Worm (Caenorhabditis elegans): ENCODE measurements around the gene rhi-1.

DNA sequence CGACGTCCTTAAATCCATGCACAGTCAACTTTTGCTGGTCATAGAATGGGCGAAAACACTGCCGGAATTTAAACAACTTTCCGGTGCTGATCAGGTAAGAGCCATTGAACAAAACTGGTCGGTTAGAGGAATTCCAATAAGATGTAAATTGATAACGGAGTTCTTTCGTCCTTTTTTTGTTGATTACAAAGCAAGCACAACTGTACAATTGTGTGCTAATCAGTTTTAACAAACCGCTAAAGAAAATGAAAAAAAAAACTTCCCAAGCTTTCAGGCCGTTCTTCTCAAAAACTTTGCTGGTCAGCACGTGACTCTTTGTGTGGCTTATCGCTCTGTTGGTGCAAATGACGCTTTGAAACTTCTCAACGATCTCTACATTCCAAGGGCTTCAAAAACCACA is 25.8 kb downstream of the rhi-1 start:
- TF ChIP-seq ama-1 (optimal IDR thresholded peaks at IDR 0.05) (no peak), ceh-36 (tag; optimal IDR thresholded peaks at IDR 0.05) (no peak), ets-7 (tag; optimal IDR thresholded peaks at IDR 0.05) (no peak), hnd-1 (tag; optimal IDR thresholded peaks at IDR 0.05) (no peak), B0310.2 (tag; optimal IDR thresholded peaks at IDR 0.05) (no peak), flt-1 (GFP tag; IDR thresholded peaks at IDR 0.05) (no peak), aly-1 (tag; optimal IDR thresholded peaks at IDR 0.05) (no peak), ceh-13 (GFP tag; optimal IDR thresholded peaks at IDR 0.05) (no peak), tbx-11 (GFP tag; IDR thresholded peaks at IDR 0.05) (no peak), hmbx-1 (tag; optimal IDR thresholded peaks at IDR 0.05) (no peak), pes-1 (GFP tag; IDR thresholded peaks at IDR 0.05) (no peak), F13C5.2 (tag; optimal IDR thresholded peaks at IDR 0.05) (no peak), tbx-37 (GFP tag; conservative IDR thresholded peaks at IDR 0.05) (no peak)

Measured in whole organism, early embryonic.